Fruit fly (Drosophila melanogaster): Measurements from ENCODE around the gene CG10479.
A peak's percentile ranks its signal among the peaks of the same experiment; 100 is the strongest.

CG10479 gene

dm6 chr3L:5954942-5955341, 20.9 kb downstream of the CG10479 start:
- TF ChIP-seq slbo (GFP tag; IDR thresholded peaks at IDR 0.05): no peak
- TF ChIP-seq fd64A (GFP tag; optimal IDR thresholded peaks at IDR 0.05): no peak

- no peak for TF ChIP-seq fd96Cb (tag; optimal IDR thresholded peaks at IDR 0.05)
- no peak for TF ChIP-seq Rfx (GFP tag; IDR thresholded peaks at IDR 0.05)
- TF ChIP-seq bcd (GFP tag; optimal IDR thresholded peaks at IDR 0.05): no peak
- no peak for TF ChIP-seq CG33213 (GFP tag; optimal IDR thresholded peaks at IDR 0.05)
- no peak for TF ChIP-seq cad (GFP tag; optimal IDR thresholded peaks at IDR 0.05)
- no peak for TF ChIP-seq D19B (GFP tag; optimal IDR thresholded peaks at IDR 0.05)
- TF ChIP-seq crol (GFP tag; IDR thresholded peaks at IDR 0.05): 0 out of 2 replicates have a peak, but pooled peaks have one; percentile 39
- TF ChIP-seq Drgx (GFP tag; IDR thresholded peaks at IDR 0.05): 0 out of 2 replicates have a peak, but pooled peaks have one; percentile 6
- no peak for TF ChIP-seq CG8089 (GFP tag; optimal IDR thresholded peaks at IDR 0.05)
- peak; percentile 8 for TF ChIP-seq cg (GFP tag; optimal IDR thresholded peaks at IDR 0.05)
- 0 out of 3 replicates have a peak, but pooled peaks have one; percentile 26 for TF ChIP-seq vnd (GFP tag; IDR thresholded peaks at IDR 0.05; ENCODE audit: partially characterized antibody)
- peak; percentile 90 for TF ChIP-seq Deaf1 (tag; optimal IDR thresholded peaks at IDR 0.05)
- peak; percentile 44 for TF ChIP-seq nom (GFP tag; optimal IDR thresholded peaks at IDR 0.05)
- TF ChIP-seq Hey (tag; optimal IDR thresholded peaks at IDR 0.05): no peak
- peak; percentile 93 for TF ChIP-seq CG31224 (GFP tag; IDR thresholded peaks at IDR 0.05)
- TF ChIP-seq CG11504 (tag; optimal IDR thresholded peaks at IDR 0.05): peak; percentile 98
- peak; percentile 54 for TF ChIP-seq CG5180 (GFP tag; optimal IDR thresholded peaks at IDR 0.05)
- 0 out of 3 replicates have a peak, but pooled peaks have one; percentile 25 for TF ChIP-seq CG6791 (GFP tag; IDR thresholded peaks at IDR 0.05; ENCODE audit: partially characterized antibody)
- peak; percentile 19 for TF ChIP-seq HLHmδ (GFP tag; optimal IDR thresholded peaks at IDR 0.05)
Observed at dm6 chr3L:5952537-5952936, 23.3 kb downstream of the CG10479 start.

dm6 chr3L:5952132-5952531, 23.7 kb downstream of the CG10479 start:
- TF ChIP-seq CG10147 (GFP tag; optimal IDR thresholded peaks at IDR 0.05) (no peak), gro (GFP tag; optimal IDR thresholded peaks at IDR 0.05) (no peak), CG14965 (GFP tag; optimal IDR thresholded peaks at IDR 0.05; ENCODE audit: borderline replicate concordance) (no peak), bsh (GFP tag; optimal IDR thresholded peaks at IDR 0.05) (peak in 1 of 2 experiments; percentile 67), unpg (GFP tag; optimal IDR thresholded peaks at IDR 0.05) (peak; percentile 33), CG30431 (GFP tag; optimal IDR thresholded peaks at IDR 0.05) (no peak), eve (GFP tag; optimal IDR thresholded peaks at IDR 0.05) (peak in 1 of 2 experiments; percentile 8), MESR4 (GFP tag; optimal IDR thresholded peaks at IDR 0.05) (no peak), Oli (tag; optimal IDR thresholded peaks at IDR 0.05) (peak; percentile 2), Sox100B (GFP tag; optimal IDR thresholded peaks at IDR 0.05) (peak; percentile 26), CG7271 (tag; optimal IDR thresholded peaks at IDR 0.05) (peak; percentile 21), Taf1 (GFP tag; IDR thresholded peaks at IDR 0.05) (no peak), CG12744 (GFP tag; optimal IDR thresholded peaks at IDR 0.05) (no peak), CG10209 (GFP tag; optimal IDR thresholded peaks at IDR 0.05) (no peak), CG12219 (GFP tag; optimal IDR thresholded peaks at IDR 0.05) (no peak), vvl (GFP tag; IDR thresholded peaks at IDR 0.05) (peak; percentile 48; the same call in 1 of the 2 replicates), CG15601 (tag; optimal IDR thresholded peaks at IDR 0.05) (peak; percentile 32), CG8765 (GFP tag; IDR thresholded peaks at IDR 0.05) (no peak), repo (GFP tag; optimal IDR thresholded peaks at IDR 0.05) (no peak), CG12104 (GFP tag; optimal IDR thresholded peaks at IDR 0.05) (no peak), CG31441 (GFP tag; IDR thresholded peaks at IDR 0.05) (peak; percentile 57), CG17359 (tag; optimal IDR thresholded peaks at IDR 0.05) (peak; percentile 39), seq (GFP tag; IDR thresholded peaks at IDR 0.05) (no peak), CG15073 (GFP tag; optimal IDR thresholded peaks at IDR 0.05) (no peak), cg (GFP tag; optimal IDR thresholded peaks at IDR 0.05) (peak; percentile 52), CG4617 (GFP tag; optimal IDR thresholded peaks at IDR 0.05; ENCODE audit: borderline replicate concordance) (no peak), pum (GFP tag; optimal IDR thresholded peaks at IDR 0.05) (no peak), ems (GFP tag; optimal IDR thresholded peaks at IDR 0.05) (peak; percentile 9)

Data from whole organism, embryonic.